Fruit fly (Drosophila melanogaster) whole organism, pupa: ENCODE data around the gene CG33688.

Experiments
- CG10348 ChIP-seq: fragments of 200-800 bp; sonication (Bioruptor generic); IDR thresholded peaks from 2 replicates; pipeline ENCODE4 v1.3.6; 2022; ENCODE audit warnings: missing biosample characterization, missing genetic modification characterization
- CG12605 ChIP-seq: fragments of 200-800 bp; sonication (Bioruptor generic); IDR thresholded peaks from 2 replicates; pipeline ENCODE4 v1.3.6; 2022; ENCODE audit warnings: missing biosample characterization, missing genetic modification characterization
- CG13204 ChIP-seq: fragments of 200-800 bp; sonication (Bioruptor generic); optimal IDR thresholded peaks from 2 replicates; lab custom pipeline; 2018; ENCODE audit warnings: missing biosample characterization, mild to moderate bottlenecking, missing genetic modification characterization, moderate library complexity
- CG14655 ChIP-seq: fragments of 200-800 bp; sonication (Bioruptor generic); optimal IDR thresholded peaks from 3 replicates; lab custom pipeline; 2017; ENCODE audit warnings: mild to moderate bottlenecking, missing biosample characterization, missing genetic modification reagents, missing genetic modification characterization
- CG15710 ChIP-seq: fragments of 200-800 bp; sonication (Bioruptor generic); optimal IDR thresholded peaks from 2 replicates; lab custom pipeline; 2018; ENCODE audit warnings: missing biosample characterization, mild to moderate bottlenecking, missing genetic modification characterization, moderate library complexity
- CG17806 ChIP-seq: fragments of 200-800 bp; sonication (Bioruptor generic); optimal IDR thresholded peaks from 2 replicates; lab custom pipeline; 2018; ENCODE audit warnings: missing biosample characterization, mild to moderate bottlenecking, missing genetic modification characterization, moderate library complexity
- CG32121 ChIP-seq: fragments of 200-800 bp; sonication (Bioruptor generic); IDR thresholded peaks from 2 replicates; pipeline ENCODE4 v1.3.6; 2022; ENCODE audit warnings: missing biosample characterization, missing genetic modification characterization
- CG34367 ChIP-seq: fragments of 200-800 bp; sonication (Bioruptor generic); optimal IDR thresholded peaks from 2 replicates; lab custom pipeline; 2018; ENCODE audit warnings: missing biosample characterization, mild to moderate bottlenecking, missing genetic modification characterization
- CG4496 ChIP-seq: fragments of 200-800 bp; sonication (Bioruptor generic); IDR thresholded peaks from 3 replicates; pipeline ENCODE4 v1.3.6; 2022; ENCODE audit warnings: missing biosample characterization, missing genetic modification characterization
- CG8159 ChIP-seq: fragments of 200-800 bp; sonication (Bioruptor generic); optimal IDR thresholded peaks from 3 replicates; lab custom pipeline; 2018; ENCODE audit warnings: missing biosample characterization, mild to moderate bottlenecking, missing genetic modification characterization, moderate library complexity
- CG8301 ChIP-seq: fragments of 200-800 bp; sonication (Bioruptor generic); optimal IDR thresholded peaks from 2 replicates; lab custom pipeline; 2018; ENCODE audit warnings: missing biosample characterization, mild to moderate bottlenecking, missing genetic modification characterization
- CG9948 ChIP-seq: fragments of 200-800 bp; sonication (Bioruptor generic); optimal IDR thresholded peaks from 2 replicates; lab custom pipeline; 2018; ENCODE audit warnings: missing biosample characterization, mild to moderate bottlenecking, missing genetic modification characterization, moderate library complexity
- D1 ChIP-seq: fragments of 200-800 bp; sonication (Bioruptor generic); optimal IDR thresholded peaks from 2 replicates; lab custom pipeline; 2018; ENCODE audit warnings: missing biosample characterization, mild to moderate bottlenecking, missing genetic modification characterization, moderate library complexity
- EcR ChIP-seq: fragments of 200-800 bp; sonication (Bioruptor generic); optimal IDR thresholded peaks from 3 replicates; lab custom pipeline; 2019; ENCODE audit warnings: missing biosample characterization, missing genetic modification characterization, mild to moderate bottlenecking, moderate library complexity, missing genetic modification reagents
- Ets98B ChIP-seq: fragments of 200-800 bp; sonication (Bioruptor generic); IDR thresholded peaks from 2 replicates; pipeline ENCODE4 v1.3.6; 2022; ENCODE audit warnings: missing biosample characterization, missing genetic modification characterization
- Pif1A ChIP-seq: fragments of 200-800 bp; sonication (Bioruptor generic); optimal IDR thresholded peaks from 3 replicates; lab custom pipeline; 2016; ENCODE audit warnings: missing biosample characterization, missing genetic modification characterization
- Pif1B ChIP-seq: fragments of 200-800 bp; sonication (Bioruptor generic); optimal IDR thresholded peaks from 3 replicates; lab custom pipeline; 2016; ENCODE audit warnings: missing biosample characterization, missing genetic modification characterization
- Snoo ChIP-seq: fragments of 200-800 bp; sonication (Bioruptor generic); optimal IDR thresholded peaks from 3 replicates; lab custom pipeline; 2017; ENCODE audit warnings: missing biosample characterization, mild to moderate bottlenecking, missing genetic modification characterization, inconsistent platforms
- fd96Ca ChIP-seq: fragments of 200-800 bp; sonication (Bioruptor generic); IDR thresholded peaks from 3 replicates; pipeline ENCODE4 v1.3.6; 2022; ENCODE audit warnings: missing biosample characterization, missing genetic modification characterization
- gl ChIP-seq: fragments of 200-800 bp; sonication (Bioruptor generic); optimal IDR thresholded peaks from 2 replicates; lab custom pipeline; 2018; ENCODE audit warnings: missing biosample characterization, mild to moderate bottlenecking, missing genetic modification characterization
- rn ChIP-seq: fragments of 200-800 bp; sonication (Bioruptor generic); IDR thresholded peaks from 2 replicates; pipeline ENCODE4 v1.3.6; 2022; ENCODE audit warnings: missing biosample characterization, missing genetic modification characterization

The CG33688 gene

dm6 chr3L:16215816-16216215, 16.8 kb downstream of the CG33688 start:
- TF ChIP-seq CG17806 (no peak), CG4496 (no peak), CG10348 (GFP tag; lab: Robert Waterston, UW) (no peak), CG14655 (GFP tag; lab: Kevin White, UChicago) (no peak), CG12605 (GFP tag; lab: Robert Waterston, UW) (no peak), Ets98B (no peak)

dm6 chr3L:16217203-16217602, 18.2 kb downstream of the CG33688 start, which contains the start of gene CG13073:
TSS of gene CG13073 (minus strand) at chr3L:16217303.
- TF ChIP-seq D1 (tag; lab: Kevin White, UChicago) (no peak), CG15710 (tag; lab: Kevin White, UChicago) (no peak), Snoo (tag; lab: Kevin White, UChicago) (no peak), gl (tag; lab: Kevin White, UChicago) (no peak)

DNA sequence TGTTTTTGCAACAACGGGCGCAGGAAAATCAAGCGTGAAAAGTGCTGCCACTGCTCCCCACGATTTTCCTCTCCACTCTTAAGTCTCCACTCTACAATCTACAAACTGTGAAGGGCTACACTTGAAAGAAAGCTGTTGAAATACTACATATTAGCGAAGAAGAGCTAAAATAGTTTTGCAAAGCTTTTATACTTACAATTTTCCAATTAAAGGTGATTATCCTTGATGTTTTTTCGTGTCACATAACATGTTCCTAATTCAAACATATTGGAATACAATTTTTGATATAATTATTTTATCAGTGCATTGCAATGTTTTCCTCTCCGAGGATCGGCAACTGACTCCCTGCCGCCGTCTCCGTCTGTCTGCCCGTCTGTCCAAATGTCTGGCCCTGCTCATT, 18.9 kb downstream of the CG33688 start:
- TF ChIP-seq CG34367 (tag; lab: Kevin White, UChicago) (peak; percentile 45), CG8301 (tag; lab: Kevin White, UChicago) (peak; percentile 77), CG32121 (GFP tag; lab: Robert Waterston, UW) (no peak), Pif1B (peak; percentile 41), CG15710 (tag; lab: Kevin White, UChicago) (peak; percentile 21), CG8159 (peak; percentile 39), Pif1A (GFP tag; lab: Kevin White, UChicago) (peak; percentile 52), CG12605 (GFP tag; lab: Robert Waterston, UW) (peak; percentile 63), CG17806 (peak; percentile 59), EcR (GFP tag; lab: Kevin White, UChicago) (no peak), CG9948 (tag; lab: Kevin White, UChicago) (peak; percentile 60), CG10348 (GFP tag; lab: Robert Waterston, UW) (no peak), Snoo (tag; lab: Kevin White, UChicago) (no peak), CG14655 (GFP tag; lab: Kevin White, UChicago) (peak; percentile 79), fd96Ca (GFP tag; lab: Robert Waterston, UW) (0 out of 3 replicates have a peak, but pooled peaks have one; percentile 8), Ets98B (peak; percentile 82), CG4496 (peak; percentile 64; the same call in 2 of the 3 replicates), rn (peak; percentile 4; the same call in 1 of the 2 replicates), D1 (tag; lab: Kevin White, UChicago) (no peak), gl (tag; lab: Kevin White, UChicago) (no peak), CG13204 (GFP tag; lab: Kevin White, UChicago) (no peak)

dm6 chr3L:16221278-16221677, 22.3 kb downstream of the CG33688 start:
- peak; percentile 66 for TF ChIP-seq CG14655 (GFP tag; lab: Kevin White, UChicago)
- no peak for TF ChIP-seq CG32121 (GFP tag; lab: Robert Waterston, UW)

- TF ChIP-seq Pif1B (no peak), CG34367 (tag; lab: Kevin White, UChicago) (no peak), CG15710 (tag; lab: Kevin White, UChicago) (no peak), gl (tag; lab: Kevin White, UChicago) (no peak)
- TF ChIP-seq, all 21 proteins: peak for 0
These were observed 22.8 kb downstream of the CG33688 start for dm6 chr3L:16221800-16222199.

DNA sequence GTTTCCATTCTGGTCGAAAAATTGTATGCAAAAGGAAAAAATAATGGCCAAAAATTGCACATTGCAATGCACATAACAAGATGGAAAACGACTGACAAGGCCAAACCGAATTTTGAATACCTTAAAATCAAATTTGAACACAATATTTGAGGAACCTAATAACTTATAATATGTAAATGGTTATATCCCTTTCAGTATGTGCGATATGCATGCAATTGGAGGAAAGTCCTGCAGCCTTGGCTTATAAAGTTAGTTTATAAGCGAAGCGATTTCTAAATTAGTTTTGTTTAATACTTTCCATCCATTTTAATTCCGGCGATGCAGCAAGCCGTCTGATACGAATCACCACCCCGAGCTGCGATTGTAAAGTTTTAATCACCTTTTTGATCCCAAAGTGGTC, 26.2 kb downstream of the CG33688 start:
- TF ChIP-seq CG15710 (tag; lab: Kevin White, UChicago) (no peak), CG34367 (tag; lab: Kevin White, UChicago) (no peak), Pif1B (no peak), CG4496 (no peak), CG17806 (no peak), CG8301 (tag; lab: Kevin White, UChicago) (no peak), Snoo (tag; lab: Kevin White, UChicago) (no peak), CG9948 (tag; lab: Kevin White, UChicago) (no peak), fd96Ca (GFP tag; lab: Robert Waterston, UW) (no peak), CG14655 (GFP tag; lab: Kevin White, UChicago) (no peak), CG10348 (GFP tag; lab: Robert Waterston, UW) (no peak), gl (tag; lab: Kevin White, UChicago) (no peak), EcR (GFP tag; lab: Kevin White, UChicago) (no peak), CG8159 (no peak), CG32121 (GFP tag; lab: Robert Waterston, UW) (no peak), D1 (tag; lab: Kevin White, UChicago) (no peak), CG13204 (GFP tag; lab: Kevin White, UChicago) (no peak)

DNA sequence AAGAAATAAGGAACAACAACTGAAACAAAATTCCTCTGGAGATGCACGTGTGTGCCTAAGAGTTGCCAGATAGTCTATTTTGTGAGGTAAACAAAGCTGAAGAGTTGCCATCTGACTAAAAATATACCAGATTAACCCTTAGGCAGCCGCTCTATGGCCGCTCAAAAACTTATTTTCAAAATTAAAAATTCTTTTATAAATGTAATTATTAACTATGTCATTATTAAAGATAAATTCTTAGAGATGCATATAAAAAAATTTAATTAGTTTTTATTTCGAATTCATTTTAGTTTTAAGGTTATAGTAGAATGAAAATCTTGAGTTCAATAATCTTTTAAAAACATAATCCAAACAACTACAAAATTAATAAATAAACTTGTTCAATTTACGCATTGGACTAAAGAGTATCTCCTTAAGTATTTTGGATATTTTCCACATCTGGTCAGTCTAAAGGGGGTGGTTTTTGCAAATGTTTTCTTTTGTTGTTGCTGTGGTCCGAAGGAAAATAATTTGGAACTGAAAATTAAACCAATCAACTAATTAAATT, 29.7 kb downstream of the CG33688 start, which contains the start of gene Tmx3:
Tmx3 (plus strand) TSS at position 442 of the 547 bp plus-strand sequence.
- TF ChIP-seq CG4496 (peak; percentile 94), gl (tag; lab: Kevin White, UChicago) (no peak), fd96Ca (GFP tag; lab: Robert Waterston, UW) (peak; percentile 77), EcR (GFP tag; lab: Kevin White, UChicago) (no peak), Pif1A (GFP tag; lab: Kevin White, UChicago) (no peak), Pif1B (peak; percentile 62), CG32121 (GFP tag; lab: Robert Waterston, UW) (peak; percentile 89), CG17806 (peak; percentile 83), CG34367 (tag; lab: Kevin White, UChicago) (peak; percentile 73), CG14655 (GFP tag; lab: Kevin White, UChicago) (peak; percentile 81), CG12605 (GFP tag; lab: Robert Waterston, UW) (peak; percentile 78), CG15710 (tag; lab: Kevin White, UChicago) (peak; percentile 88), CG8159 (peak; percentile 90), CG13204 (GFP tag; lab: Kevin White, UChicago) (no peak), CG10348 (GFP tag; lab: Robert Waterston, UW) (no peak), Snoo (tag; lab: Kevin White, UChicago) (peak; percentile 79), Ets98B (peak; percentile 86), CG9948 (tag; lab: Kevin White, UChicago) (peak; percentile 87), CG8301 (tag; lab: Kevin White, UChicago) (peak; percentile 64), rn (peak; percentile 81), D1 (tag; lab: Kevin White, UChicago) (peak; percentile 86)
